Fruit fly (Drosophila melanogaster) whole organism, embryonic: ENCODE data around the gene corn.
A peak's percentile ranks its signal among the peaks of the same experiment; 100 is the strongest.

Experiments used
- Antp ChIP-seq: fragments of 200-800 bp; sonication (Bioruptor generic); optimal IDR thresholded peaks from 3 replicates; lab custom pipeline; 2016; ENCODE audit warnings: missing biosample characterization, missing genetic modification characterization
- CG10274 ChIP-seq: fragments of 200-800 bp; sonication (Bioruptor generic); optimal IDR thresholded peaks from 3 replicates; lab custom pipeline; 2017; ENCODE audit warnings: missing biosample characterization, mild to moderate bottlenecking, missing genetic modification characterization
- CG10462 ChIP-seq: fragments of 200-800 bp; sonication (Bioruptor generic); optimal IDR thresholded peaks from 2 replicates; lab custom pipeline; 2016; ENCODE audit warnings: missing biosample characterization, missing genetic modification characterization
- CG11085 ChIP-seq: fragments of 200-800 bp; sonication (Bioruptor generic); IDR thresholded peaks from 2 replicates; pipeline ENCODE4 v1.3.6; 2022; ENCODE audit warnings: missing biosample characterization, missing genetic modification characterization
- CG11093 ChIP-seq: fragments of 200-800 bp; sonication (Bioruptor generic); IDR thresholded peaks from 3 replicates; pipeline ENCODE4 v1.3.6; 2022; ENCODE audit warnings: missing biosample characterization, missing genetic modification characterization
- CG11398 ChIP-seq: fragments of 200-800 bp; sonication (Bioruptor generic); optimal IDR thresholded peaks from 2 replicates; lab custom pipeline; 2016; ENCODE audit warnings: missing biosample characterization, missing genetic modification characterization
- CG12942 ChIP-seq: fragments of 200-800 bp; sonication (Bioruptor generic); optimal IDR thresholded peaks from 3 replicates; lab custom pipeline; 2016; ENCODE audit warnings: missing biosample characterization, missing genetic modification characterization
- CG13624 ChIP-seq: fragments of 200-800 bp; sonication (Bioruptor generic); optimal IDR thresholded peaks from 2 replicates; lab custom pipeline; 2016; ENCODE audit warnings: missing biosample characterization, missing genetic modification characterization
- CG14667 ChIP-seq: fragments of 200-800 bp; sonication (Bioruptor generic); IDR thresholded peaks from 2 replicates; pipeline ENCODE4 v1.3.6; 2022; ENCODE audit warnings: missing biosample characterization, missing genetic modification characterization
- CG14710 ChIP-seq: fragments of 200-800 bp; sonication (Bioruptor generic); optimal IDR thresholded peaks from 3 replicates; lab custom pipeline; 2019; ENCODE audit warnings: missing biosample characterization, mild to moderate bottlenecking, missing genetic modification characterization, moderate library complexity
- CG14965 ChIP-seq: fragments of 200-800 bp; sonication (Bioruptor generic); optimal IDR thresholded peaks from 2 replicates; lab custom pipeline; 2016; ENCODE audit warnings: missing biosample characterization, missing genetic modification characterization, borderline replicate concordance
- CG15011 ChIP-seq: fragments of 200-800 bp; sonication (Bioruptor generic); optimal IDR thresholded peaks from 3 replicates; lab custom pipeline; 2018; ENCODE audit warnings: missing biosample characterization, mild to moderate bottlenecking, missing genetic modification characterization
- CG15514 ChIP-seq: fragments of 200-800 bp; sonication (Bioruptor generic); optimal IDR thresholded peaks from 3 replicates; lab custom pipeline; 2017; ENCODE audit warnings: missing biosample characterization, missing genetic modification characterization, mild to moderate bottlenecking, moderate library complexity, missing genetic modification reagents
- CG16813 ChIP-seq: fragments of 200-800 bp; sonication (Bioruptor generic); IDR thresholded peaks from 3 replicates; pipeline ENCODE4 v1.3.6; 2022; ENCODE audit warnings: missing biosample characterization, missing genetic modification characterization; ENCODE audit not compliant: partially characterized antibody
- CG1792 ChIP-seq: fragments of 200-800 bp; sonication (Bioruptor generic); optimal IDR thresholded peaks from 2 replicates; lab custom pipeline; 2016; ENCODE audit warnings: missing biosample characterization, missing genetic modification characterization
- CG2889 ChIP-seq: fragments of 200-800 bp; sonication (Bioruptor generic); IDR thresholded peaks from 3 replicates; pipeline ENCODE4 v1.3.6; 2022; ENCODE audit warnings: missing biosample characterization, missing genetic modification characterization
- CG31441 ChIP-seq: fragments of 200-800 bp; sonication (Bioruptor generic); IDR thresholded peaks from 2 replicates; pipeline ENCODE4 v1.3.6; 2022; ENCODE audit warnings: missing biosample characterization, missing genetic modification characterization
- CG4404 ChIP-seq: fragments of 200-800 bp; sonication (Bioruptor generic); IDR thresholded peaks from 2 replicates; pipeline ENCODE4 v1.3.6; 2022; ENCODE audit warnings: missing biosample characterization, missing genetic modification characterization
- CG7745 ChIP-seq: fragments of 200-800 bp; sonication (Bioruptor generic); optimal IDR thresholded peaks from 2 replicates; lab custom pipeline; 2018; ENCODE audit warnings: missing biosample characterization, mild to moderate bottlenecking, missing genetic modification characterization, moderate library complexity
- CG8478 ChIP-seq: fragments of >200 bp; optimal IDR thresholded peaks from 2 replicates; lab custom pipeline; 2018
- CG8924 ChIP-seq: fragments of 200-800 bp; optimal IDR thresholded peaks from 3 replicates; lab custom pipeline; 2019; ENCODE audit warnings: missing biosample characterization, mild to moderate bottlenecking, missing genetic modification characterization, moderate library complexity
- CG9437 ChIP-seq: fragments of 200-800 bp; sonication (Bioruptor generic); optimal IDR thresholded peaks from 2 replicates; lab custom pipeline; 2018; ENCODE audit warnings: missing biosample characterization, mild to moderate bottlenecking, missing genetic modification characterization
- CHES-1-like ChIP-seq: fragments of 200-800 bp; sonication (Bioruptor generic); optimal IDR thresholded peaks from 2 replicates; lab custom pipeline; 2016; ENCODE audit warnings: missing biosample characterization, missing genetic modification characterization
- CTCF ChIP-seq: fragments of 200-800 bp; sonication (Bioruptor generic); optimal IDR thresholded peaks from 2 replicates; lab custom pipeline; 2017; ENCODE audit warnings: missing biosample characterization, mild to moderate bottlenecking, missing genetic modification characterization, moderate library complexity
- Doc3 ChIP-seq: fragments of 200-800 bp; sonication (Bioruptor generic); IDR thresholded peaks from 3 replicates; pipeline ENCODE4 v1.3.6; 2022; ENCODE audit warnings: missing biosample characterization, missing genetic modification characterization; ENCODE audit not compliant: partially characterized antibody
- ERR ChIP-seq: fragments of 200-800 bp; sonication (Bioruptor generic); optimal IDR thresholded peaks from 2 replicates; lab custom pipeline; 2016; ENCODE audit warnings: missing biosample characterization, missing genetic modification characterization
- Eip74EF ChIP-seq, 2 experiments: fragments of 200-800 bp in 1 of 2; fragments of >200 bp in 1 of 2; sonication (Bioruptor generic) in 1 of 2; optimal IDR thresholded peaks; 2 replicates each; lab custom pipeline; 2017 to 2019; ENCODE audit warnings: missing biosample characterization in 2 of 2, missing genetic modification characterization in 2 of 2, mild to moderate bottlenecking in 1 of 2, moderate library complexity in 1 of 2
- Ets97D ChIP-seq: fragments of 200-800 bp; sonication (Bioruptor generic); optimal IDR thresholded peaks from 3 replicates; lab custom pipeline; 2016; ENCODE audit warnings: missing biosample characterization, missing genetic modification characterization
- Fer3 ChIP-seq: fragments of 200-800 bp; sonication (Bioruptor generic); optimal IDR thresholded peaks from 2 replicates; lab custom pipeline; 2018; ENCODE audit warnings: missing biosample characterization, mild to moderate bottlenecking, missing genetic modification characterization, moderate library complexity
- H2.0 ChIP-seq: fragments of 200-800 bp; sonication (Bioruptor generic); IDR thresholded peaks from 2 replicates; pipeline ENCODE4 v1.3.6; 2022; ENCODE audit warnings: missing biosample characterization, missing genetic modification characterization
- HLH3B ChIP-seq: fragments of 200-800 bp; sonication (Bioruptor generic); IDR thresholded peaks from 2 replicates; pipeline ENCODE4 v1.3.6; 2022; ENCODE audit warnings: missing biosample characterization, missing genetic modification characterization
- HLH54F ChIP-seq: fragments of 200-800 bp; sonication (Bioruptor generic); optimal IDR thresholded peaks from 3 replicates; lab custom pipeline; 2016; ENCODE audit warnings: missing biosample characterization, missing genetic modification characterization
- Hey ChIP-seq: fragments of 200-800 bp; sonication (Bioruptor generic); optimal IDR thresholded peaks from 3 replicates; lab custom pipeline; 2018; ENCODE audit warnings: missing biosample characterization, mild to moderate bottlenecking, missing genetic modification characterization
- Rx ChIP-seq: fragments of 200-800 bp; sonication (Bioruptor generic); IDR thresholded peaks from 2 replicates; pipeline ENCODE4 v1.3.6; 2022; ENCODE audit warnings: missing biosample characterization, missing genetic modification characterization
- Taf1 ChIP-seq: fragments of 200-800 bp; sonication (Bioruptor generic); IDR thresholded peaks from 2 replicates; pipeline ENCODE4 v1.3.6; 2022; ENCODE audit warnings: missing biosample characterization, missing genetic modification characterization
- chm ChIP-seq: fragments of 200-800 bp; sonication (Bioruptor generic); IDR thresholded peaks from 2 replicates; pipeline ENCODE4 v1.3.6; 2022; ENCODE audit warnings: missing biosample characterization, missing genetic modification characterization
- crp ChIP-seq, 2 experiments: fragments of 200-800 bp; sonication (Bioruptor generic); optimal IDR thresholded peaks; 2 replicates in 1 of 2; 3 replicates in 1 of 2; lab custom pipeline; 2017; ENCODE audit warnings: missing biosample characterization in 2 of 2, missing genetic modification characterization in 2 of 2, mild to moderate bottlenecking in 1 of 2, moderate library complexity in 1 of 2
- dpn ChIP-seq, 2 experiments: fragments of 200-800 bp; sonication (Bioruptor generic); optimal IDR thresholded peaks; 3 replicates each; lab custom pipeline; 2016; ENCODE audit warnings: missing biosample characterization in 2 of 2, missing genetic modification characterization in 2 of 2
- eve ChIP-seq, 2 experiments: fragments of >200 bp; optimal IDR thresholded peaks; 2 replicates each; lab custom pipeline; 2017; ENCODE audit warnings: missing biosample characterization in 2 of 2, missing genetic modification characterization in 2 of 2
- fd3F ChIP-seq: fragments of 200-800 bp; sonication (Bioruptor generic); optimal IDR thresholded peaks from 2 replicates; lab custom pipeline; 2018; ENCODE audit warnings: missing biosample characterization, mild to moderate bottlenecking, missing genetic modification characterization, moderate library complexity
- h ChIP-seq: fragments of >200 bp; optimal IDR thresholded peaks from 2 replicates; lab custom pipeline; 2017
- inv ChIP-seq: fragments of 200-800 bp; sonication (Bioruptor generic); IDR thresholded peaks from 2 replicates; pipeline ENCODE4 v1.3.6; 2022; ENCODE audit warnings: missing biosample characterization, missing genetic modification characterization; ENCODE audit not compliant: partially characterized antibody
- jigr1 ChIP-seq: fragments of 200-800 bp; sonication (Bioruptor generic); IDR thresholded peaks from 3 replicates; pipeline ENCODE4 v1.3.6; 2022; ENCODE audit warnings: missing biosample characterization, missing genetic modification characterization
- kah ChIP-seq: fragments of 200-800 bp; sonication (Bioruptor generic); optimal IDR thresholded peaks from 2 replicates; lab custom pipeline; 2018; ENCODE audit warnings: missing biosample characterization, mild to moderate bottlenecking, missing genetic modification characterization
- lmd ChIP-seq: fragments of 200-800 bp; sonication (Bioruptor generic); IDR thresholded peaks from 2 replicates; pipeline ENCODE4 v1.3.6; 2022; ENCODE audit warnings: missing biosample characterization, missing genetic modification characterization
- pros ChIP-seq: fragments of 200-800 bp; sonication (Bioruptor generic); optimal IDR thresholded peaks from 3 replicates; lab custom pipeline; 2019; ENCODE audit warnings: missing biosample characterization, mild to moderate bottlenecking, missing genetic modification characterization, moderate library complexity
- sd ChIP-seq: fragments of 200-800 bp; sonication (Bioruptor generic); optimal IDR thresholded peaks from 3 replicates; lab custom pipeline; 2018; ENCODE audit warnings: missing biosample characterization, mild to moderate bottlenecking, missing genetic modification characterization, moderate library complexity
- sim ChIP-seq: fragments of 200-800 bp; sonication (Bioruptor generic); IDR thresholded peaks from 2 replicates; pipeline ENCODE4 v1.3.6; 2022; ENCODE audit warnings: missing biosample characterization, missing genetic modification characterization
- slp2 ChIP-seq: fragments of 200-800 bp; sonication (Bioruptor generic); optimal IDR thresholded peaks from 2 replicates; lab custom pipeline; 2016; ENCODE audit warnings: missing biosample characterization, missing genetic modification characterization
- sqz ChIP-seq: fragments of 200-800 bp; sonication (Bioruptor generic); optimal IDR thresholded peaks from 3 replicates; lab custom pipeline; 2018; ENCODE audit warnings: missing biosample characterization, mild to moderate bottlenecking, missing genetic modification characterization
- trem ChIP-seq: fragments of 200-800 bp; optimal IDR thresholded peaks from 3 replicates; lab custom pipeline; 2019; ENCODE audit warnings: missing biosample characterization, mild to moderate bottlenecking, missing genetic modification characterization, moderate library complexity
- vfl ChIP-seq: fragments of 200-800 bp; sonication (Bioruptor generic); optimal IDR thresholded peaks from 2 replicates; lab custom pipeline; 2016; ENCODE audit warnings: missing biosample characterization, missing genetic modification characterization
- wdn ChIP-seq: fragments of 200-800 bp; sonication (Bioruptor generic); IDR thresholded peaks from 2 replicates; pipeline ENCODE4 v1.3.6; 2022; ENCODE audit warnings: missing biosample characterization, missing genetic modification characterization
- yki ChIP-seq: fragments of >200 bp; optimal IDR thresholded peaks from 3 replicates; lab custom pipeline; 2018

The corn gene

DNA sequence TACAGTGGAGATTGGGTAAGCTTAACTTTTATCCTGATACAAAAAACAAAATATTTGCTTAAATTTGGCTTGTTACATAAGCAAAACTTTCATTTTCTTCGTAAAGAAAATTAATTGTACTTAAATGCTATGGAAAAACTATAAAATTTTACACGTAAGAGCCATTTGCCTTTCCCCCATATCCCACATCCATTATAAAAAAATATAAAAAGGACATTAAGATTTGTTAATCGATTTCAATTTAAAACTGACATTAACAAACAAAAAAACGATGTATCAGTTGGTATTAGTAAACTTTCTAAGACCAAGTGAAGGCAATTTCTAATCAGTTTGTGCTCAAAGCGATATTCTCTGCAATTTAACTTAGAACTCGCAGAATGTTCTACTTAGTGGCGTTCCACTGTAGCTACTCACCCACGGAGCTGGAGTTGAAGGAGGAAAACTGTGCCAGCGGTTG is 1.3 kb downstream of the corn start (continued):
- TF ChIP-seq dpn (GFP tag; optimal IDR thresholded peaks at IDR 0.05; lab: Kevin White, UChicago): peak; percentile 1 to 21
- TF ChIP-seq lmd (GFP tag; lab: Robert Waterston, UW): peak; percentile 16; the same call in 1 of the 2 replicates
- no peak for TF ChIP-seq CG2889 (GFP tag; lab: Robert Waterston, UW)
- no peak for TF ChIP-seq HLH54F (GFP tag; lab: Kevin White, UChicago)
- TF ChIP-seq HLH3B: no peak
- no peak for TF ChIP-seq trem (tag; lab: Kevin White, UChicago)
- TF ChIP-seq CG8478 (lab: Kevin White, UChicago): no peak
- TF ChIP-seq sqz (GFP tag; lab: Kevin White, UChicago): no peak
- no peak for TF ChIP-seq CG15011 (GFP tag; lab: Kevin White, UChicago)
- peak; percentile 22 for TF ChIP-seq CG9437 (GFP tag; lab: Kevin White, UChicago)
- no peak for TF ChIP-seq Fer3 (tag; lab: Kevin White, UChicago)
- TF ChIP-seq CG11398 (GFP tag; lab: Kevin White, UChicago): no peak
- TF ChIP-seq CG8924 (tag; lab: Kevin White, UChicago): no peak
- TF ChIP-seq CG4404: no peak
- TF ChIP-seq CG11085 (GFP tag; lab: Robert Waterston, UW): no peak
- no peak for TF ChIP-seq CG16813 (GFP tag; lab: Robert Waterston, UW)
- no peak for TF ChIP-seq yki (lab: Kevin White, UChicago)
- no peak for TF ChIP-seq CG10274 (GFP tag; lab: Kevin White, UChicago)
- TF ChIP-seq pros (GFP tag; lab: Kevin White, UChicago): no peak
- no peak for TF ChIP-seq vfl (GFP tag; lab: Kevin White, UChicago)
- peak; percentile 29 for TF ChIP-seq CG14710 (tag; lab: Kevin White, UChicago)
- peak; percentile 56; the same call in 1 of the 2 replicates for TF ChIP-seq CG31441 (GFP tag; lab: Robert Waterston, UW)
- TF ChIP-seq Doc3 (GFP tag; lab: Robert Waterston, UW): no peak
- TF ChIP-seq Rx (GFP tag; lab: Robert Waterston, UW): no peak
- no peak for TF ChIP-seq ERR
- no peak for TF ChIP-seq slp2 (GFP tag; lab: Kevin White, UChicago)
- no peak for TF ChIP-seq CG15514 (GFP tag; lab: Kevin White, UChicago)
- no peak for TF ChIP-seq crp (GFP tag; optimal IDR thresholded peaks at IDR 0.05; lab: Kevin White, UChicago)
- TF ChIP-seq fd3F (GFP tag; lab: Kevin White, UChicago): no peak
- TF ChIP-seq Ets97D (GFP tag; lab: Kevin White, UChicago): no peak
- no peak for TF ChIP-seq wdn
- TF ChIP-seq sim: no peak
- no peak for TF ChIP-seq Eip74EF (GFP tag; optimal IDR thresholded peaks at IDR 0.05; lab: Kevin White, UChicago)
- no peak for TF ChIP-seq CG13624 (GFP tag; lab: Kevin White, UChicago)
- peak in 1 of 2 experiments; percentile 59 for TF ChIP-seq eve (GFP tag; optimal IDR thresholded peaks at IDR 0.05; lab: Kevin White, UChicago)
- TF ChIP-seq CTCF: no peak
- no peak for TF ChIP-seq Hey (tag; lab: Kevin White, UChicago)
- no peak for TF ChIP-seq sd (tag; lab: Kevin White, UChicago)
- TF ChIP-seq CG7745 (tag; lab: Kevin White, UChicago): no peak
- TF ChIP-seq jigr1: no peak
- no peak for TF ChIP-seq H2.0 (GFP tag; lab: Robert Waterston, UW)
- no peak for TF ChIP-seq CG12942
- no peak for TF ChIP-seq inv (GFP tag; lab: Robert Waterston, UW)
- TF ChIP-seq CG14667 (GFP tag; lab: Robert Waterston, UW): no peak
- TF ChIP-seq Taf1 (GFP tag; lab: Robert Waterston, UW): no peak
- no peak for TF ChIP-seq CG1792 (GFP tag; lab: Kevin White, UChicago)
- TF ChIP-seq CG10462 (GFP tag; lab: Kevin White, UChicago): no peak
- no peak for TF ChIP-seq CHES-1-like (GFP tag; lab: Kevin White, UChicago)
- TF ChIP-seq CG14965 (GFP tag; lab: Kevin White, UChicago): no peak
- TF ChIP-seq CG11093 (GFP tag; lab: Robert Waterston, UW): no peak
- no peak for TF ChIP-seq h (lab: Kevin White, UChicago)
- TF ChIP-seq kah (GFP tag; lab: Kevin White, UChicago): no peak
- no peak for TF ChIP-seq Antp
- TF ChIP-seq chm (GFP tag; lab: Robert Waterston, UW): no peak
